In the genomic region with DNA sequence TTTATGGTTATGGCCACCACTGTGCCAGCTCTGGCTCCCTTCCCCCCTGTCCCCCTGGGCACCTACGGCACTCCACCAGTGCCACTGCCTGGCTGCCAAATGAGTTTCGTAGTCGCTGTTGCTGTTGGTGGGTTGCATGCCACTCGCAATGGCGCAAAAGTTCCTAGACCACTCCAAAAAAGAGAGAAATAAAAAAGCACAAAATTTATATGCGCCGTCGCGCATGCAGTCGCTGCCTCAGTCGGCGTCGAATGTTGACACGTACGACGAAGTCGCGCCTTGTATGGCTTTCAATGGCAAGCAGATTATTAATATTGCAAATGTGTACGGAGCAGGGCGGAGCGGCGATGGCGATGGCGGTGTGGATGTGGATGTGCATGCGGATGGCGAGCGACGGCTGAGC, we compare ENCODE assay signal across 1 fruit fly cellular context.
TF ChIP-seq lines count a peak whose summit lies in the region.

No protein-coding gene starts in this region.

TF ChIP-seq in whole organism, prepupa, 60 proteins besides CTCF, POLR2A, EP300 and RAD21 (continued from another document):
- no peak for TF ChIP-seq CG8319 (GFP tag; optimal IDR thresholded peaks at IDR 0.05; lab: Kevin White, UChicago)
- no peak for TF ChIP-seq lz (GFP tag; optimal IDR thresholded peaks at IDR 0.05; lab: Kevin White, UChicago)
- TF ChIP-seq CG8119 (GFP tag; IDR thresholded peaks at IDR 0.05; lab: Robert Waterston, UW) = no peak
- no peak for TF ChIP-seq Ets96B (tag; optimal IDR thresholded peaks at IDR 0.05; lab: Kevin White, UChicago)
- TF ChIP-seq svp (GFP tag; lab: Kevin White, UChicago) = peak; percentile 66
- TF ChIP-seq Hr39 (GFP tag; optimal IDR thresholded peaks at IDR 0.05; lab: Kevin White, UChicago) = no peak
- no peak for TF ChIP-seq CG6792 (GFP tag; optimal IDR thresholded peaks at IDR 0.05; lab: Kevin White, UChicago)
- no peak for TF ChIP-seq Blimp-1 (GFP tag; optimal IDR thresholded peaks at IDR 0.05; lab: Kevin White, UChicago)
- TF ChIP-seq pdm3 (GFP tag; optimal IDR thresholded peaks at IDR 0.05; lab: Kevin White, UChicago) = no peak
- peak; percentile 67 for TF ChIP-seq Lpt (GFP tag; optimal IDR thresholded peaks at IDR 0.05; lab: Kevin White, UChicago)
- TF ChIP-seq achi (GFP tag; optimal IDR thresholded peaks at IDR 0.05; lab: Kevin White, UChicago) = no peak
- TF ChIP-seq Sox102F (GFP tag; optimal IDR thresholded peaks at IDR 0.05; lab: Kevin White, UChicago) = no peak
- no peak for TF ChIP-seq CG6276 (GFP tag; optimal IDR thresholded peaks at IDR 0.05; lab: Kevin White, UChicago)
- no peak for TF ChIP-seq CG34406 (GFP tag; optimal IDR thresholded peaks at IDR 0.05; lab: Kevin White, UChicago)
- peak; percentile 55 for TF ChIP-seq CG1621 (tag; optimal IDR thresholded peaks at IDR 0.05; lab: Kevin White, UChicago)
- no peak for TF ChIP-seq net (GFP tag; optimal IDR thresholded peaks at IDR 0.05; lab: Kevin White, UChicago)
- TF ChIP-seq CG9139 (GFP tag; optimal IDR thresholded peaks at IDR 0.05; lab: Kevin White, UChicago) = peak; percentile 33
- TF ChIP-seq fd85E (GFP tag; optimal IDR thresholded peaks at IDR 0.05; lab: Kevin White, UChicago) = no peak
- no peak for TF ChIP-seq CG10631 (GFP tag; optimal IDR thresholded peaks at IDR 0.05; lab: Kevin White, UChicago)
- TF ChIP-seq dac (GFP tag; optimal IDR thresholded peaks at IDR 0.05; lab: Kevin White, UChicago) = no peak
- no peak for TF ChIP-seq fkh (GFP tag; optimal IDR thresholded peaks at IDR 0.05; lab: Kevin White, UChicago)
- no peak for TF ChIP-seq acj6 (GFP tag; optimal IDR thresholded peaks at IDR 0.05; lab: Kevin White, UChicago)
- TF ChIP-seq Eip75B (GFP tag; optimal IDR thresholded peaks at IDR 0.05; lab: Kevin White, UChicago) = no peak
- 0 out of 3 replicates have a peak, but pooled peaks have one; percentile 23 for TF ChIP-seq eg (GFP tag; IDR thresholded peaks at IDR 0.05; lab: Robert Waterston, UW)
- no peak for TF ChIP-seq CG11762 (GFP tag; optimal IDR thresholded peaks at IDR 0.05; lab: Kevin White, UChicago; ENCODE audit: insufficient read depth)
- no peak for TF ChIP-seq CG8632 (GFP tag; optimal IDR thresholded peaks at IDR 0.05; lab: Kevin White, UChicago)
- TF ChIP-seq CG16779 (tag; optimal IDR thresholded peaks at IDR 0.05; lab: Kevin White, UChicago) = no peak
- no peak for TF ChIP-seq OdsH (GFP tag; optimal IDR thresholded peaks at IDR 0.05; lab: Kevin White, UChicago)
- no peak for TF ChIP-seq CG4318 (GFP tag; optimal IDR thresholded peaks at IDR 0.05; lab: Kevin White, UChicago)
- TF ChIP-seq spab (GFP tag; optimal IDR thresholded peaks at IDR 0.05; lab: Kevin White, UChicago) = no peak
- no peak for TF ChIP-seq CG6854 (GFP tag; optimal IDR thresholded peaks at IDR 0.05; lab: Kevin White, UChicago)
TF ChIP-seq in whole organism, prepupa: peak in this region for 9.
